Worm (Caenorhabditis elegans) whole organism, L1 larva: ENCODE data around the gene slcf-1.
A peak's percentile ranks its signal among the peaks of the same experiment; 100 is the strongest.

Source experiments
- C04F5.9 ChIP-seq: sonication (generic microtip); optimal IDR thresholded peaks from 2 replicates; lab custom pipeline; 2016; ENCODE audit warnings: missing genetic modification characterization, missing compliant biosample characterization
- C16A3.4 ChIP-seq: fragments of 150-350 bp; optimal IDR thresholded peaks from 2 replicates; lab custom pipeline; 2014; ENCODE audit warnings: missing biosample characterization, missing genetic modification characterization
- C34B4.2 ChIP-seq: sonication (generic microtip); optimal IDR thresholded peaks from 2 replicates; lab custom pipeline; 2017; ENCODE audit warnings: mild to moderate bottlenecking, missing genetic modification characterization, missing compliant biosample characterization
- aly-2 ChIP-seq: fragments of 150-350 bp; optimal IDR thresholded peaks from 2 replicates; lab custom pipeline; 2014; ENCODE audit warnings: missing biosample characterization, missing genetic modification characterization
- ceh-88 ChIP-seq: fragments of 200-800 bp; sonication (Bioruptor generic); IDR thresholded peaks from 2 replicates; pipeline ENCODE4 v1.3.6; 2022; ENCODE audit warnings: missing genetic modification characterization, missing compliant biosample characterization
- ceh-90 ChIP-seq: sonication (generic microtip); optimal IDR thresholded peaks from 2 replicates; lab custom pipeline; 2016; ENCODE audit warnings: missing genetic modification characterization, missing compliant biosample characterization
- dpl-1 ChIP-seq, 3 experiments: fragments of 150-350 bp in 2 of 3; sonication (generic microtip) in 1 of 3; optimal IDR thresholded peaks; 2 replicates each; lab custom pipeline; 2014 to 2017; ENCODE audit warnings: missing biosample characterization in 3 of 3, missing genetic modification characterization in 3 of 3, missing genetic modification reagents in 3 of 3
- dsc-1 ChIP-seq: sonication (generic microtip); optimal IDR thresholded peaks from 2 replicates; lab custom pipeline; 2016; ENCODE audit warnings: mild to moderate bottlenecking, missing genetic modification characterization, missing compliant biosample characterization
- efl-1 ChIP-seq, 4 experiments: fragments of 150-350 bp; optimal IDR thresholded peaks in 3 of 4; peaks in 1 of 4; 1 replicate in 1 of 4; 2 replicates in 3 of 4; lab custom pipeline; 2014; ENCODE audit warnings: missing biosample characterization in 2 of 4, missing genetic modification characterization in 2 of 4, missing genetic modification reagents in 2 of 4
- efl-3 ChIP-seq: fragments of 200-800 bp; sonication (Bioruptor generic); optimal IDR thresholded peaks from 2 replicates; lab custom pipeline; 2018; ENCODE audit warnings: mild to moderate bottlenecking, missing genetic modification characterization, missing compliant biosample characterization
- elt-2 ChIP-seq: sonication (generic microtip); optimal IDR thresholded peaks from 2 replicates; lab custom pipeline; 2016; ENCODE audit warnings: missing genetic modification characterization, mild to moderate bottlenecking, inconsistent platforms, missing compliant biosample characterization, missing genetic modification reagents
- fkh-10 ChIP-seq: sonication (generic microtip); optimal IDR thresholded peaks from 2 replicates; lab custom pipeline; 2017; ENCODE audit warnings: missing biosample characterization, missing genetic modification reagents, missing genetic modification characterization
- fkh-4 ChIP-seq: sonication (generic microtip); optimal IDR thresholded peaks from 2 replicates; lab custom pipeline; 2016; ENCODE audit warnings: missing compliant biosample characterization, missing genetic modification characterization, borderline replicate concordance
- fos-1 ChIP-seq: fragments of 150-350 bp; optimal IDR thresholded peaks from 2 replicates; lab custom pipeline; 2014; ENCODE audit warnings: missing biosample characterization, missing genetic modification characterization
- grh-1 ChIP-seq: fragments of 200-800 bp; sonication (Bioruptor generic); IDR thresholded peaks from 2 replicates; pipeline ENCODE4 v1.3.6; 2022; ENCODE audit warnings: missing genetic modification reagents, missing genetic modification characterization, missing compliant biosample characterization
- hlh-17 ChIP-seq: fragments of 200-800 bp; sonication (Bioruptor generic); optimal IDR thresholded peaks from 2 replicates; lab custom pipeline; 2018; ENCODE audit warnings: missing genetic modification characterization, mild to moderate bottlenecking, missing compliant biosample characterization, moderate library complexity, borderline replicate concordance
- jun-1 ChIP-seq: fragments of 150-350 bp; optimal IDR thresholded peaks from 2 replicates; lab custom pipeline; 2014; ENCODE audit warnings: missing biosample characterization, missing genetic modification reagents, missing genetic modification characterization
- lin-35 ChIP-seq, 2 experiments: fragments of 150-350 bp; optimal IDR thresholded peaks; 2 replicates each; lab custom pipeline; 2014; ENCODE audit warnings: missing biosample characterization in 2 of 2, missing genetic modification characterization in 2 of 2, missing genetic modification reagents in 2 of 2
- lir-3 ChIP-seq: sonication (generic microtip); optimal IDR thresholded peaks from 2 replicates; lab custom pipeline; 2016; ENCODE audit warnings: mild to moderate bottlenecking, missing genetic modification characterization, moderate library complexity, missing compliant biosample characterization; ENCODE audit not compliant: poor library complexity
- lsy-2 ChIP-seq, 2 experiments: fragments of 150-350 bp; optimal IDR thresholded peaks; 2 replicates each; lab custom pipeline; 2014; ENCODE audit warnings: missing biosample characterization in 2 of 2, missing genetic modification characterization in 2 of 2
- mdl-1 ChIP-seq, 2 experiments: fragments of 150-350 bp; optimal IDR thresholded peaks; 2 replicates each; lab custom pipeline; 2014 to 2017; ENCODE audit warnings: missing biosample characterization in 2 of 2, missing genetic modification characterization in 2 of 2, inconsistent platforms in 1 of 2
- nhr-11 ChIP-seq: fragments of 150-350 bp; optimal IDR thresholded peaks from 2 replicates; lab custom pipeline; 2014; ENCODE audit warnings: missing biosample characterization, missing genetic modification characterization
- nhr-19 ChIP-seq: fragments of 200-800 bp; sonication (Bioruptor generic); conservative IDR thresholded peaks from 2 replicates; pipeline ENCODE4 v1.3.6; 2022; ENCODE audit warnings: missing genetic modification characterization, missing compliant biosample characterization
- nhr-20 ChIP-seq: sonication (generic microtip); optimal IDR thresholded peaks from 2 replicates; lab custom pipeline; 2016; ENCODE audit warnings: mild to moderate bottlenecking, missing genetic modification characterization, missing compliant biosample characterization
- nhr-47 ChIP-seq: sonication (generic microtip); optimal IDR thresholded peaks from 2 replicates; lab custom pipeline; 2016; ENCODE audit warnings: mild to moderate bottlenecking, missing genetic modification characterization, moderate library complexity, missing compliant biosample characterization
- nhr-71 ChIP-seq: sonication (generic microtip); optimal IDR thresholded peaks from 2 replicates; lab custom pipeline; 2016; ENCODE audit warnings: mild to moderate bottlenecking, missing genetic modification characterization, moderate library complexity, missing compliant biosample characterization
- nhr-76 ChIP-seq: sonication (generic microtip); optimal IDR thresholded peaks from 2 replicates; lab custom pipeline; 2017; ENCODE audit warnings: missing biosample characterization, missing genetic modification characterization
- nhr-77 ChIP-seq: fragments of 150-350 bp; optimal IDR thresholded peaks from 2 replicates; lab custom pipeline; 2014; ENCODE audit warnings: missing biosample characterization, missing genetic modification characterization
- nhr-84 ChIP-seq: sonication (generic microtip); optimal IDR thresholded peaks from 2 replicates; lab custom pipeline; 2017; ENCODE audit warnings: missing biosample characterization, missing genetic modification characterization
- nhr-90 ChIP-seq: sonication (generic microtip); optimal IDR thresholded peaks from 2 replicates; lab custom pipeline; 2016; ENCODE audit warnings: mild to moderate bottlenecking, missing genetic modification characterization, missing compliant biosample characterization; ENCODE audit not compliant: poor library complexity
- pax-3 ChIP-seq: fragments of 200-800 bp; sonication (Bioruptor generic); optimal IDR thresholded peaks from 2 replicates; lab custom pipeline; 2018; ENCODE audit warnings: mild to moderate bottlenecking, missing genetic modification characterization, moderate library complexity, missing compliant biosample characterization
- pqm-1 ChIP-seq: sonication (generic microtip); optimal IDR thresholded peaks from 3 replicates; lab custom pipeline; 2017; ENCODE audit warnings: missing biosample characterization, missing genetic modification characterization
- rnt-1 ChIP-seq: sonication (generic microtip); optimal IDR thresholded peaks from 2 replicates; lab custom pipeline; 2016; ENCODE audit warnings: mild to moderate bottlenecking, missing genetic modification characterization, moderate library complexity, missing compliant biosample characterization
- sox-4 ChIP-seq: sonication (generic microtip); optimal IDR thresholded peaks from 2 replicates; lab custom pipeline; 2016; ENCODE audit warnings: missing genetic modification characterization, missing compliant biosample characterization
- tlp-1 ChIP-seq: fragments of 150-350 bp; optimal IDR thresholded peaks from 2 replicates; lab custom pipeline; 2014; ENCODE audit warnings: missing biosample characterization, missing genetic modification characterization
- unc-130 ChIP-seq: fragments of 150-350 bp; optimal IDR thresholded peaks from 2 replicates; lab custom pipeline; 2017; ENCODE audit warnings: missing biosample characterization, missing genetic modification characterization, inconsistent platforms
- vab-15 ChIP-seq: sonication (generic microtip); optimal IDR thresholded peaks from 2 replicates; lab custom pipeline; 2017; ENCODE audit warnings: missing genotype, mild to moderate bottlenecking, missing genetic modification characterization, missing compliant biosample characterization
- xbp-1 ChIP-seq: sonication (generic microtip); optimal IDR thresholded peaks from 2 replicates; lab custom pipeline; 2016; ENCODE audit warnings: missing genetic modification characterization, missing compliant biosample characterization

The slcf-1 gene

DNA sequence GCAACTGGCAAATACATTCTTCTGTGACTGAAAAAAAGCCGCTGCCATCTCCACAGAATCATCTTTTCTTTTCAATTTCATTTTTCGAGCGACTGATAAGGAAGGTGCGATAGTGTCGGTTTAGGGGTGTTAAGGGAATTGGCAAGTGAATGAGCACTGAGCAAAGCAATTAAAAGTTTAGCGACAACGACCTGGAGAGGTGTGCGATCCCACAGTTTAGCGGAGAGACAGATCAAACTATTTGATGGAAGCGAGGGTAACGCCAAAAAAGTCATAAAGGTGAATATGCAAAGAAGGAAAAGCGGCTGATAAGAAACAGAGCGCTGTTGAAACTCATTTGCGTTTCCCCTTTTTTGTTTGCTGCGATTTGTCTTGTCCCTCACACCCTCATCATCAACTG lies at the start of gene slcf-1, which contains the start of gene F14F3.5:
Gene slcf-1 (plus strand): TSS at position 302 of the 400 bp plus-strand sequence.
Gene F14F3.5 (minus strand): TSS at position 234 of the 400 bp plus-strand sequence.
- TF ChIP-seq hlh-17 (GFP tag; lab: Kevin White, UChicago): no peak
- TF ChIP-seq elt-2 (tag; lab: Kevin White, UChicago): peak; percentile 75

DNA sequence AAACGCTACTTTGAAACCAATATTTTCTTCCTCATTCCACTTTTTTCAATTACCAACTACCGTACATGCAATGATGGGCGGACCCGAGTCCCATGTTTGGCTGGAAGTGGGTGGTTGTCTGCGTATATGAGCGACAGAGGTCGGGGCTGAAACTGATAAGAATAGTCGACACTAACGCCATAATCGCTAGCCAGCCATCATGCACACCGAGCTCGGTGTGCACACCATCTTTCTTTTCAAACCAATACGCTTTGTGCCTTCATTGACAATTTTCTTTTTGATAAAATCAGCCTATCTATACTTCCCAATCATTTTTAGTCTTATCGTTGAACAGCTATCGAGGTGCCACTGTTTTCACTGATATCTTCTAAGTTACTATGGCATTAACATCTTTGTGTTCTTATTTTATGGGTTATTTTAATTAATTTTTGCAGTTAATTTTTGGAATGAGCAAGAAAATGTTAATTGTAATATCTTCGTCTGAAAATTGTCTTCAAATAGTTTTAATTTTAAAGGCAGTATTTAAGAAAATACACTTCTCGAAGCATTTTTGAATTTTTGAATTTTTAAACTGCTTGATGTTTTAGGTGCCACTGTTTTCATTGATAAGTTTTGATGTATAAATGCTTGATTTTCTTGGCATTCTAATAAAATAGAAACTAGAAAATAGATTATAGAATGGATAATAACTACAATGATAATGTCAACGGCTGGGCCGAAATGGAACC lies 48.4 kb upstream of the slcf-1 start, which contains the start of gene elt-2:
Gene elt-2 (plus strand): TSS at position 678 of the 728 bp plus-strand sequence.
- TF ChIP-seq nhr-76 (no peak), efl-3 (GFP tag; lab: Kevin White, UChicago) (no peak), ceh-90 (no peak), pax-3 (tag; lab: Kevin White, UChicago) (peak; percentile 23), lin-35 (GFP tag; optimal IDR thresholded peaks at IDR 0.05; lab: Kevin White, UChicago) (peak in 1 of 2 experiments; percentile 49), xbp-1 (tag; lab: Kevin White, UChicago) (no peak), nhr-20 (peak; percentile 21), sox-4 (tag; lab: Kevin White, UChicago) (no peak), nhr-11 (tag; lab: Kevin White, UChicago) (no peak), nhr-90 (tag; lab: Kevin White, UChicago) (peak; percentile 21), jun-1 (tag; lab: Kevin White, UChicago) (peak; percentile 73), mdl-1 (tag; optimal IDR thresholded peaks at IDR 0.05; lab: Kevin White, UChicago) (no peak), rnt-1 (tag; lab: Kevin White, UChicago) (no peak), efl-1 (optimal IDR thresholded peaks at IDR 0.05; lab: Kevin White, UChicago) (no peak), efl-1 (GFP tag; optimal IDR thresholded peaks at IDR 0.05 in 1 of 2; lab: Kevin White, UChicago) (no peak), dsc-1 (tag; lab: Kevin White, UChicago) (no peak), dpl-1 (GFP tag; optimal IDR thresholded peaks at IDR 0.05; lab: Kevin White, UChicago) (no peak), nhr-19 (GFP tag; lab: Robert Waterston, UW) (no peak), fos-1 (tag; lab: Kevin White, UChicago) (no peak), lir-3 (tag; lab: Kevin White, UChicago) (no peak), tlp-1 (tag; lab: Kevin White, UChicago) (no peak), ceh-88 (GFP tag; lab: Robert Waterston, UW) (no peak), C34B4.2 (tag; lab: Kevin White, UChicago) (no peak), nhr-71 (tag; lab: Kevin White, UChicago) (peak; percentile 19), nhr-47 (no peak), nhr-77 (tag; lab: Kevin White, UChicago) (no peak), aly-2 (tag; lab: Kevin White, UChicago) (no peak), lsy-2 (tag; optimal IDR thresholded peaks at IDR 0.05; lab: Kevin White, UChicago) (peak in 1 of 2 experiments; percentile 16), C16A3.4 (tag; lab: Kevin White, UChicago) (no peak), fkh-10 (no peak), unc-130 (tag; lab: Kevin White, UChicago) (no peak), fkh-4 (no peak), nhr-84 (tag; lab: Kevin White, UChicago) (no peak), C04F5.9 (tag; lab: Kevin White, UChicago) (no peak), pqm-1 (tag; lab: Kevin White, UChicago) (peak; percentile 47), grh-1 (GFP tag; lab: Robert Waterston, UW) (no peak), vab-15 (tag; lab: Kevin White, UChicago) (no peak)
